Fruit fly (Drosophila melanogaster) whole organism, prepupa: ENCODE data around the gene hb.

Source experiments
- CG6808 ChIP-seq: fragments of 200-800 bp; sonication (Bioruptor generic); optimal IDR thresholded peaks from 3 replicates; lab custom pipeline; 2017; ENCODE audit warnings: missing biosample characterization, missing genetic modification characterization, mild to moderate bottlenecking, moderate library complexity, missing genetic modification reagents
- Hr38 ChIP-seq: sonication (Bioruptor generic); optimal IDR thresholded peaks from 2 replicates; lab custom pipeline; 2016; ENCODE audit warnings: missing biosample characterization, missing genetic modification characterization

DNA sequence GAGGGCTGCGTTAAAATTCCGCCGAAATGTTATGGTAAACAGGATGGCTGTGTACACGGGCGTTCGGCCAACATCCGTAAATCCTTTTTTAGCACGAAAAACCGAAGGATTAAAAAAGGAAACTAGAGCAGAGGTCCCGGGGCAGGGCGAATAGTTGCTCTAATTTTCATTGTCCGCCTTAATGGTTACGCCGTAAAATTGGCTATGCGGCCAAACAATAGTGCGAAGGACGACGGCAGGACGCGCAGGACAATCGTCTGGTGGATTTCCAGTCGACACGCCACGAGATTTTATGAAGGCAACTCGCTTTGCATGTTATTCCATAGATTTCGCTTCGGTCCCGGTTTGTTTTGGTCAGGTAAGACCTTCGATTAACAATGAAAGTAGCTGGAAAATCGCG, 3.0 kb upstream of the hb start:
- TF ChIP-seq CG6808 (GFP tag; lab: Kevin White, UChicago) (no peak), Hr38 (GFP tag; lab: Kevin White, UChicago) (no peak)
